Fruit fly (Drosophila melanogaster) whole organism, pupa: ENCODE results near the gene CG32213.

ENCODE experiments used
- CG10348 ChIP-seq: fragments of 200-800 bp; sonication (Bioruptor generic); IDR thresholded peaks from 2 replicates; pipeline ENCODE4 v1.3.6; 2022; ENCODE audit warnings: missing biosample characterization, missing genetic modification characterization
- CG12605 ChIP-seq: fragments of 200-800 bp; sonication (Bioruptor generic); IDR thresholded peaks from 2 replicates; pipeline ENCODE4 v1.3.6; 2022; ENCODE audit warnings: missing biosample characterization, missing genetic modification characterization
- CG13204 ChIP-seq: fragments of 200-800 bp; sonication (Bioruptor generic); optimal IDR thresholded peaks from 2 replicates; lab custom pipeline; 2018; ENCODE audit warnings: missing biosample characterization, mild to moderate bottlenecking, missing genetic modification characterization, moderate library complexity
- CG14655 ChIP-seq: fragments of 200-800 bp; sonication (Bioruptor generic); optimal IDR thresholded peaks from 3 replicates; lab custom pipeline; 2017; ENCODE audit warnings: mild to moderate bottlenecking, missing biosample characterization, missing genetic modification reagents, missing genetic modification characterization
- CG15710 ChIP-seq: fragments of 200-800 bp; sonication (Bioruptor generic); optimal IDR thresholded peaks from 2 replicates; lab custom pipeline; 2018; ENCODE audit warnings: missing biosample characterization, mild to moderate bottlenecking, missing genetic modification characterization, moderate library complexity
- CG17806 ChIP-seq: fragments of 200-800 bp; sonication (Bioruptor generic); optimal IDR thresholded peaks from 2 replicates; lab custom pipeline; 2018; ENCODE audit warnings: missing biosample characterization, mild to moderate bottlenecking, missing genetic modification characterization, moderate library complexity
- CG32121 ChIP-seq: fragments of 200-800 bp; sonication (Bioruptor generic); IDR thresholded peaks from 2 replicates; pipeline ENCODE4 v1.3.6; 2022; ENCODE audit warnings: missing biosample characterization, missing genetic modification characterization
- CG34367 ChIP-seq: fragments of 200-800 bp; sonication (Bioruptor generic); optimal IDR thresholded peaks from 2 replicates; lab custom pipeline; 2018; ENCODE audit warnings: missing biosample characterization, mild to moderate bottlenecking, missing genetic modification characterization
- CG4496 ChIP-seq: fragments of 200-800 bp; sonication (Bioruptor generic); IDR thresholded peaks from 3 replicates; pipeline ENCODE4 v1.3.6; 2022; ENCODE audit warnings: missing biosample characterization, missing genetic modification characterization
- CG8159 ChIP-seq: fragments of 200-800 bp; sonication (Bioruptor generic); optimal IDR thresholded peaks from 3 replicates; lab custom pipeline; 2018; ENCODE audit warnings: missing biosample characterization, mild to moderate bottlenecking, missing genetic modification characterization, moderate library complexity
- CG8301 ChIP-seq: fragments of 200-800 bp; sonication (Bioruptor generic); optimal IDR thresholded peaks from 2 replicates; lab custom pipeline; 2018; ENCODE audit warnings: missing biosample characterization, mild to moderate bottlenecking, missing genetic modification characterization
- CG9948 ChIP-seq: fragments of 200-800 bp; sonication (Bioruptor generic); optimal IDR thresholded peaks from 2 replicates; lab custom pipeline; 2018; ENCODE audit warnings: missing biosample characterization, mild to moderate bottlenecking, missing genetic modification characterization, moderate library complexity
- D1 ChIP-seq: fragments of 200-800 bp; sonication (Bioruptor generic); optimal IDR thresholded peaks from 2 replicates; lab custom pipeline; 2018; ENCODE audit warnings: missing biosample characterization, mild to moderate bottlenecking, missing genetic modification characterization, moderate library complexity
- EcR ChIP-seq: fragments of 200-800 bp; sonication (Bioruptor generic); optimal IDR thresholded peaks from 3 replicates; lab custom pipeline; 2019; ENCODE audit warnings: missing biosample characterization, missing genetic modification characterization, mild to moderate bottlenecking, moderate library complexity, missing genetic modification reagents
- Ets98B ChIP-seq: fragments of 200-800 bp; sonication (Bioruptor generic); IDR thresholded peaks from 2 replicates; pipeline ENCODE4 v1.3.6; 2022; ENCODE audit warnings: missing biosample characterization, missing genetic modification characterization
- Pif1A ChIP-seq: fragments of 200-800 bp; sonication (Bioruptor generic); optimal IDR thresholded peaks from 3 replicates; lab custom pipeline; 2016; ENCODE audit warnings: missing biosample characterization, missing genetic modification characterization
- Pif1B ChIP-seq: fragments of 200-800 bp; sonication (Bioruptor generic); optimal IDR thresholded peaks from 3 replicates; lab custom pipeline; 2016; ENCODE audit warnings: missing biosample characterization, missing genetic modification characterization
- Snoo ChIP-seq: fragments of 200-800 bp; sonication (Bioruptor generic); optimal IDR thresholded peaks from 3 replicates; lab custom pipeline; 2017; ENCODE audit warnings: missing biosample characterization, mild to moderate bottlenecking, missing genetic modification characterization, inconsistent platforms
- fd96Ca ChIP-seq: fragments of 200-800 bp; sonication (Bioruptor generic); IDR thresholded peaks from 3 replicates; pipeline ENCODE4 v1.3.6; 2022; ENCODE audit warnings: missing biosample characterization, missing genetic modification characterization
- gl ChIP-seq: fragments of 200-800 bp; sonication (Bioruptor generic); optimal IDR thresholded peaks from 2 replicates; lab custom pipeline; 2018; ENCODE audit warnings: missing biosample characterization, mild to moderate bottlenecking, missing genetic modification characterization
- rn ChIP-seq: fragments of 200-800 bp; sonication (Bioruptor generic); IDR thresholded peaks from 2 replicates; pipeline ENCODE4 v1.3.6; 2022; ENCODE audit warnings: missing biosample characterization, missing genetic modification characterization

The CG32213 gene

dm6 chr3L:19495991-19496588 is 20.5 kb downstream of the CG32213 start:
- TF ChIP-seq D1 (no peak), CG14655 (no peak), CG15710 (tag; lab: Kevin White, UChicago) (no peak), Pif1B (GFP tag; lab: Kevin White, UChicago) (no peak), CG9948 (no peak), CG8159 (tag; lab: Kevin White, UChicago) (no peak)
- TF ChIP-seq, all 21 proteins: peak for 0

- TF ChIP-seq CG8301 (tag; lab: Kevin White, UChicago) (no peak), CG13204 (GFP tag; lab: Kevin White, UChicago) (peak; percentile 6), CG4496 (GFP tag; lab: Robert Waterston, UW) (0 out of 3 replicates have a peak, but pooled peaks have one; percentile 11), CG14655 (peak; percentile 8), fd96Ca (GFP tag; lab: Robert Waterston, UW) (no peak), Pif1B (GFP tag; lab: Kevin White, UChicago) (no peak), CG9948 (no peak), Snoo (tag; lab: Kevin White, UChicago) (no peak)
- TF ChIP-seq, all 21 proteins: peak for 3
Observed at dm6 chr3L:19496600-19496999, 21.0 kb downstream of the CG32213 start.

- TF ChIP-seq CG4496 (GFP tag; lab: Robert Waterston, UW), result no peak
- TF ChIP-seq Snoo (tag; lab: Kevin White, UChicago), result no peak
- no peak for TF ChIP-seq rn (GFP tag; lab: Robert Waterston, UW)
- TF ChIP-seq CG17806, result no peak
- TF ChIP-seq Pif1A, result no peak
- no peak for TF ChIP-seq CG14655
- no peak for TF ChIP-seq gl
- no peak for TF ChIP-seq CG12605
- no peak for TF ChIP-seq CG15710 (tag; lab: Kevin White, UChicago)
- no peak for TF ChIP-seq CG8301 (tag; lab: Kevin White, UChicago)
- no peak for TF ChIP-seq CG32121 (GFP tag; lab: Robert Waterston, UW)
- no peak for TF ChIP-seq CG8159 (tag; lab: Kevin White, UChicago)
Observed at dm6 chr3L:19497135-19497534, 21.5 kb downstream of the CG32213 start.

dm6 chr3L:19497623-19498022 is 22.0 kb downstream of the CG32213 start, which contains the start of gene CG9449:
Gene CG9449 (minus strand): TSS chr3L:19497723.
- no peak for TF ChIP-seq D1
- TF ChIP-seq gl, result no peak
- TF ChIP-seq Pif1B (GFP tag; lab: Kevin White, UChicago), result no peak
- TF ChIP-seq rn (GFP tag; lab: Robert Waterston, UW), result no peak
- TF ChIP-seq EcR, result no peak
- TF ChIP-seq CG13204 (GFP tag; lab: Kevin White, UChicago), result no peak
- TF ChIP-seq Snoo (tag; lab: Kevin White, UChicago), result no peak
- TF ChIP-seq CG8159 (tag; lab: Kevin White, UChicago), result no peak
- no peak for TF ChIP-seq CG17806
- TF ChIP-seq Ets98B (GFP tag; lab: Robert Waterston, UW), result no peak
- TF ChIP-seq CG10348 (GFP tag; lab: Robert Waterston, UW), result no peak
- TF ChIP-seq CG32121 (GFP tag; lab: Robert Waterston, UW), result no peak

- TF ChIP-seq fd96Ca (GFP tag; lab: Robert Waterston, UW) (no peak), CG13204 (GFP tag; lab: Kevin White, UChicago) (no peak), Snoo (tag; lab: Kevin White, UChicago) (no peak), Pif1A (no peak), Ets98B (GFP tag; lab: Robert Waterston, UW) (no peak), CG8159 (tag; lab: Kevin White, UChicago) (no peak), CG32121 (GFP tag; lab: Robert Waterston, UW) (no peak), CG34367 (tag; lab: Kevin White, UChicago) (no peak), CG17806 (no peak), CG12605 (no peak), CG10348 (GFP tag; lab: Robert Waterston, UW) (no peak), Pif1B (GFP tag; lab: Kevin White, UChicago) (no peak), CG4496 (GFP tag; lab: Robert Waterston, UW) (no peak), CG14655 (no peak), D1 (no peak), CG15710 (tag; lab: Kevin White, UChicago) (no peak), EcR (no peak), rn (GFP tag; lab: Robert Waterston, UW) (no peak)
Observed at dm6 chr3L:19499334-19499733, 23.7 kb downstream of the CG32213 start.

- TF ChIP-seq EcR, result no peak
- TF ChIP-seq CG8159 (tag; lab: Kevin White, UChicago), result no peak
- no peak for TF ChIP-seq CG17806
- TF ChIP-seq CG4496 (GFP tag; lab: Robert Waterston, UW), result no peak
- no peak for TF ChIP-seq CG14655
- no peak for TF ChIP-seq CG34367 (tag; lab: Kevin White, UChicago)
- no peak for TF ChIP-seq CG12605
- no peak for TF ChIP-seq gl
- no peak for TF ChIP-seq CG32121 (GFP tag; lab: Robert Waterston, UW)
- TF ChIP-seq CG15710 (tag; lab: Kevin White, UChicago), result no peak
- no peak for TF ChIP-seq Pif1B (GFP tag; lab: Kevin White, UChicago)
- TF ChIP-seq Pif1A, result no peak
- TF ChIP-seq Ets98B (GFP tag; lab: Robert Waterston, UW), result no peak
- no peak for TF ChIP-seq Snoo (tag; lab: Kevin White, UChicago)
- TF ChIP-seq CG13204 (GFP tag; lab: Kevin White, UChicago), result no peak
- TF ChIP-seq D1, result no peak
- TF ChIP-seq CG8301 (tag; lab: Kevin White, UChicago), result no peak
- TF ChIP-seq fd96Ca (GFP tag; lab: Robert Waterston, UW), result no peak
- TF ChIP-seq CG10348 (GFP tag; lab: Robert Waterston, UW), result no peak
Observed at dm6 chr3L:19500698-19501097, 25.1 kb downstream of the CG32213 start, which contains the start of gene CG9451. Gene CG9451 (minus strand): TSS chr3L:19500798.
